Worm (Caenorhabditis elegans) whole organism, L1 larva: ENCODE measurements around the gene srh-184.

Experiments used
- C16A3.4 ChIP-seq: fragments of 150-350 bp; optimal IDR thresholded peaks from 2 replicates; lab custom pipeline; 2014; ENCODE audit warnings: missing biosample characterization, missing genetic modification characterization
- Y116A8C.19 ChIP-seq: sonication (generic microtip); optimal IDR thresholded peaks from 2 replicates; lab custom pipeline; 2016; ENCODE audit warnings: missing compliant biosample characterization, missing genetic modification characterization, borderline replicate concordance
- aly-2 ChIP-seq: fragments of 150-350 bp; optimal IDR thresholded peaks from 2 replicates; lab custom pipeline; 2014; ENCODE audit warnings: missing biosample characterization, missing genetic modification characterization
- ama-1 ChIP-seq: fragments of 150-350 bp; optimal IDR thresholded peaks from 2 replicates; lab custom pipeline; 2014
- blmp-1 ChIP-seq: fragments of 150-350 bp; optimal IDR thresholded peaks from 2 replicates; lab custom pipeline; 2014; ENCODE audit warnings: missing biosample characterization, missing genetic modification characterization
- ceh-8 ChIP-seq: fragments of 200-800 bp; sonication (Bioruptor generic); optimal IDR thresholded peaks from 2 replicates; lab custom pipeline; 2018; ENCODE audit warnings: mild to moderate bottlenecking, missing genetic modification characterization, moderate library complexity, missing compliant biosample characterization
- ceh-88 ChIP-seq: fragments of 200-800 bp; sonication (Bioruptor generic); IDR thresholded peaks from 2 replicates; pipeline ENCODE4 v1.3.6; 2022; ENCODE audit warnings: missing genetic modification characterization, missing compliant biosample characterization
- ces-1 ChIP-seq: fragments of 150-350 bp; optimal IDR thresholded peaks from 2 replicates; lab custom pipeline; 2014; ENCODE audit warnings: missing biosample characterization, missing genetic modification reagents, missing genetic modification characterization
- dpl-1 ChIP-seq, 3 experiments: fragments of 150-350 bp in 2 of 3; sonication (generic microtip) in 1 of 3; optimal IDR thresholded peaks; 2 replicates each; lab custom pipeline; 2014 to 2017; ENCODE audit warnings: missing biosample characterization in 3 of 3, missing genetic modification characterization in 3 of 3, missing genetic modification reagents in 3 of 3
- efl-1 ChIP-seq, 4 experiments: fragments of 150-350 bp; optimal IDR thresholded peaks in 3 of 4; peaks in 1 of 4; 1 replicate in 1 of 4; 2 replicates in 3 of 4; lab custom pipeline; 2014; ENCODE audit warnings: missing biosample characterization in 2 of 4, missing genetic modification characterization in 2 of 4, missing genetic modification reagents in 2 of 4
- efl-3 ChIP-seq: fragments of 200-800 bp; sonication (Bioruptor generic); optimal IDR thresholded peaks from 2 replicates; lab custom pipeline; 2018; ENCODE audit warnings: mild to moderate bottlenecking, missing genetic modification characterization, missing compliant biosample characterization
- elt-2 ChIP-seq: sonication (generic microtip); optimal IDR thresholded peaks from 2 replicates; lab custom pipeline; 2016; ENCODE audit warnings: missing genetic modification characterization, mild to moderate bottlenecking, inconsistent platforms, missing compliant biosample characterization, missing genetic modification reagents
- fkh-10 ChIP-seq: sonication (generic microtip); optimal IDR thresholded peaks from 2 replicates; lab custom pipeline; 2017; ENCODE audit warnings: missing biosample characterization, missing genetic modification reagents, missing genetic modification characterization
- hlh-17 ChIP-seq: fragments of 200-800 bp; sonication (Bioruptor generic); optimal IDR thresholded peaks from 2 replicates; lab custom pipeline; 2018; ENCODE audit warnings: missing genetic modification characterization, mild to moderate bottlenecking, missing compliant biosample characterization, moderate library complexity, borderline replicate concordance
- hlh-4 ChIP-seq: sonication (generic microtip); optimal IDR thresholded peaks from 2 replicates; lab custom pipeline; 2016; ENCODE audit warnings: mild to moderate bottlenecking, missing genetic modification characterization, missing compliant biosample characterization
- jun-1 ChIP-seq: fragments of 150-350 bp; optimal IDR thresholded peaks from 2 replicates; lab custom pipeline; 2014; ENCODE audit warnings: missing biosample characterization, missing genetic modification reagents, missing genetic modification characterization
- lin-14 ChIP-seq: fragments of 200-800 bp; sonication (Bioruptor generic); optimal IDR thresholded peaks from 2 replicates; lab custom pipeline; 2018; ENCODE audit warnings: mild to moderate bottlenecking, missing genetic modification characterization, moderate library complexity, missing compliant biosample characterization
- lin-35 ChIP-seq, 2 experiments: fragments of 150-350 bp; optimal IDR thresholded peaks; 2 replicates each; lab custom pipeline; 2014; ENCODE audit warnings: missing biosample characterization in 2 of 2, missing genetic modification characterization in 2 of 2, missing genetic modification reagents in 2 of 2
- lsy-2 ChIP-seq, 2 experiments: fragments of 150-350 bp; optimal IDR thresholded peaks; 2 replicates each; lab custom pipeline; 2014; ENCODE audit warnings: missing biosample characterization in 2 of 2, missing genetic modification characterization in 2 of 2
- mef-2 ChIP-seq: fragments of 150-350 bp; optimal IDR thresholded peaks from 2 replicates; lab custom pipeline; 2014; ENCODE audit warnings: missing biosample characterization, missing genetic modification characterization
- mep-1 ChIP-seq: fragments of 150-350 bp; optimal IDR thresholded peaks from 2 replicates; lab custom pipeline; 2014; ENCODE audit warnings: missing biosample characterization, missing genetic modification characterization
- nhr-12 ChIP-seq: sonication (generic microtip); optimal IDR thresholded peaks from 2 replicates; lab custom pipeline; 2017; ENCODE audit warnings: missing biosample characterization, missing genetic modification characterization
- nhr-19 ChIP-seq: fragments of 200-800 bp; sonication (Bioruptor generic); conservative IDR thresholded peaks from 2 replicates; pipeline ENCODE4 v1.3.6; 2022; ENCODE audit warnings: missing genetic modification characterization, missing compliant biosample characterization
- nhr-28 ChIP-seq: fragments of 150-350 bp; optimal IDR thresholded peaks from 2 replicates; lab custom pipeline; 2014; ENCODE audit warnings: missing biosample characterization, missing genetic modification characterization
- nhr-77 ChIP-seq: fragments of 150-350 bp; optimal IDR thresholded peaks from 2 replicates; lab custom pipeline; 2014; ENCODE audit warnings: missing biosample characterization, missing genetic modification characterization
- nhr-85 ChIP-seq: sonication (generic microtip); peaks from one replicate; lab custom pipeline; 2016; ENCODE audit warnings: missing genetic modification characterization, inconsistent platforms, missing compliant biosample characterization
- skn-1 ChIP-seq: fragments of 150-350 bp; optimal IDR thresholded peaks from 2 replicates; lab custom pipeline; 2014; ENCODE audit warnings: missing biosample characterization, missing genetic modification characterization
- snpc-4 ChIP-seq: fragments of 150-350 bp; optimal IDR thresholded peaks from 2 replicates; lab custom pipeline; 2014; ENCODE audit warnings: missing biosample characterization, missing genetic modification characterization
- snu-23 ChIP-seq: sonication (generic microtip); optimal IDR thresholded peaks from 2 replicates; lab custom pipeline; 2016; ENCODE audit warnings: missing genetic modification characterization, missing compliant biosample characterization
- sox-4 ChIP-seq: sonication (generic microtip); optimal IDR thresholded peaks from 2 replicates; lab custom pipeline; 2016; ENCODE audit warnings: missing genetic modification characterization, missing compliant biosample characterization
- sptf-1 ChIP-seq: fragments of 150-350 bp; optimal IDR thresholded peaks from 2 replicates; lab custom pipeline; 2014; ENCODE audit warnings: missing biosample characterization, missing genetic modification characterization
- vab-15 ChIP-seq: sonication (generic microtip); optimal IDR thresholded peaks from 2 replicates; lab custom pipeline; 2017; ENCODE audit warnings: missing genotype, mild to moderate bottlenecking, missing genetic modification characterization, missing compliant biosample characterization
- xbp-1 ChIP-seq: sonication (generic microtip); optimal IDR thresholded peaks from 2 replicates; lab custom pipeline; 2016; ENCODE audit warnings: missing genetic modification characterization, missing compliant biosample characterization
- zag-1 ChIP-seq: fragments of 150-350 bp; optimal IDR thresholded peaks from 2 replicates; lab custom pipeline; 2014; ENCODE audit warnings: missing biosample characterization, missing genetic modification characterization
- zip-4 ChIP-seq: fragments of 200-800 bp; sonication (Bioruptor generic); optimal IDR thresholded peaks from 2 replicates; lab custom pipeline; 2018; ENCODE audit warnings: mild to moderate bottlenecking, missing genetic modification characterization, moderate library complexity, missing compliant biosample characterization
- ztf-11 ChIP-seq, 2 experiments: sonication (generic microtip); optimal IDR thresholded peaks; 2 replicates each; lab custom pipeline; 2016 to 2017; ENCODE audit warnings: missing genetic modification characterization in 2 of 2, missing biosample characterization in 1 of 2, missing compliant biosample characterization in 1 of 2

Gene srh-184

DNA sequence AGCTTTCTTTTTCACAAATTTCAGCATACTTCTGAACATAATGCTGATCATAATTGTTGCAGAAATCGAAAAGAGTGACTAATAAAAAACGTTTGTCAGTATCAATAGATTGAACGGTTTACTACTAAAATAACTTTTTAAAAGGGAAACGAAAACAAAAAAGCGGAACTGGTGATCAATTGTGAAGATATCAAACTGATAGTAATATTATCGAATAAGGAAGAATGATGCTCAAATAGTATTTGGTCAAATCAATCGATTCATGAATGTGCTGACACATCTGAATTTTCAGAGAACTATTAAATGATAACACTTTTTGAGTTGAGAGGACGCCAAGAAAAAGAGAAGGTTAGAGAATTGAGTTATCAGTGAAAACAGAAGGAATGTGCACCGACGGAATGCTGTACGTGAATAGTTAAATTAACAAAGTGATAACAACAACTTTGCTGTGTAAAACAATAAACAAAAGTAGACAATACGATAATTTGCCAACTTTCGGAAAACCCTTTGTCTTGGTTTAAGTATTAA is 21.4 kb downstream of the srh-184 start, which contains the start of gene D1054.5:
TSS of gene D1054.5 (minus strand) at position 51 of the 528 bp plus-strand sequence.
- TF ChIP-seq efl-3 (no peak), elt-2 (peak; percentile 94), jun-1 (tag; lab: Kevin White, UChicago) (peak; percentile 30)

DNA sequence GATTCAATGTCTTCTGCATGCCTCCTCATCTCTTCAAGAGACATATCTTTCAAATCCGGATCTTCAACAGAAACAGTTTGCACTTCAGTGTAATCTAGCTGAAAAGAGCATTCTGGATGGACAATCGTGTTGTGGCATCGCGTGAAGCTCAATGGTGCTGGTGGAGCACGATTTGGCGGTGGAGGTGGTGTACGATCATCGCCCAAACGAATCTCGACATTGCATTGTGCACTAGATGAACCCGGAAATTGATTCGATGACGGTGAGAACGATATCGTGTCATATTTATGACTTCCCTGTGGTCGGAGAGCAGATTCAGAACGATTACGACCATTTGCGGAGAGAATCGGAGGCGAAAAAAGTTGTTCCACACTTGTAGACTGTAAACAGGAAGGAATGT is 24.8 kb downstream of the srh-184 start:
- TF ChIP-seq nhr-85 (peak; percentile 19), zip-4 (GFP tag; lab: Kevin White, UChicago) (no peak)

DNA sequence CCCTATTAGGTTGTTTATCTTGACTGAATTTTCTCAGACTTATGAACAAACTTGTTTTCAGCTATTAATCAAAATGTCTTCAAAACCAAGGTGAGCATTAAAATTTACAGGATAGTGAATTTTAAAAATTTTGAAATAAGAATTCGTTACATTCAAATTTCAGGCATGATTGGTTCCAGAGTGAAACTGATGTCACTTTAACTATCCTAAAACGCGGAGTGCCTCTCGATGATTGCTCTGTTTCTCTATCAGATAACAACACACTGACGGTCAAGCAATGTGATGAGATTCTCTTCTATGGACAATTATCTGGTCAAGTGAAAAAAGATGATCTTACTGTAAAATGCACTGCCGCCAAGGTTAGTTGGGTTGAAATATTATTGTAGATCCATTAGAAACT is 26.6 kb downstream of the srh-184 start, which contains the start of gene D1054.3:
TSS of gene D1054.3 (plus strand) at position 62 of the 400 bp plus-strand sequence.
- TF ChIP-seq sox-4 (tag; lab: Kevin White, UChicago), result no peak
- no peak for TF ChIP-seq nhr-85

DNA sequence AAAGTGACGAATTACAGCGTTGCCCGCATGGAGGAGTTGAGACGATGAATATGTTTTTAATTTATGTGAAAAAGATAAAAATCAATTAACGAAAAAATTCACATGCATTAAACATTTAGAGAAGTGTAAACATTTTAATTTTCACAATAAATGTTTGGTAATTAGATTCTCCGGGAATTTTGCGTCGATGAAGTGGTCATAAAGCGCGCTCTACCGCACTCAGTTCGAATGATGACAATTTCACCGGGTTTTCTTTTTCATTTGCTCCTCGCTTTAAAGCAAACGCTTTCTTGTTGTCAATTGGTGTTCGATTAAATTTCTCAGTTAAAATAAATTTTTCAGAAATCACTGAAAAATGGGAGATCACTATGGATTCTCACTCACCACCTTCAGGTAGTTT is 28.0 kb downstream of the srh-184 start, which contains the start of the genes D1054.1 and pas-2:
TSS of gene D1054.1 (minus strand) at position 192 of the 400 bp plus-strand sequence.
TSS of gene pas-2 (plus strand) at position 343 of the 400 bp plus-strand sequence.
- TF ChIP-seq nhr-85 (no peak), mef-2 (tag; lab: Kevin White, UChicago) (no peak), elt-2 (no peak), dpl-1 (GFP tag; optimal IDR thresholded peaks at IDR 0.05; lab: Kevin White, UChicago) (peak in 2 of 3 experiments; percentile 1 to 37), sptf-1 (tag; lab: Kevin White, UChicago) (no peak), ces-1 (no peak), ztf-11 (tag; optimal IDR thresholded peaks at IDR 0.05; lab: Kevin White, UChicago) (no peak), blmp-1 (tag; lab: Kevin White, UChicago) (peak; percentile 45), mep-1 (peak; percentile 45), nhr-12 (tag; lab: Kevin White, UChicago) (no peak), hlh-17 (no peak), ceh-8 (no peak), aly-2 (tag; lab: Kevin White, UChicago) (no peak), skn-1 (tag; lab: Kevin White, UChicago) (peak; percentile 92), efl-1 (optimal IDR thresholded peaks at IDR 0.05; lab: Kevin White, UChicago) (peak in 1 of 2 experiments; percentile 24), efl-1 (GFP tag; optimal IDR thresholded peaks at IDR 0.05 in 1 of 2; lab: Kevin White, UChicago) (peak in 1 of 2 experiments; percentile 3), zag-1 (tag; lab: Kevin White, UChicago) (no peak), ceh-88 (GFP tag; lab: Robert Waterston, UW) (no peak), fkh-10 (GFP tag; lab: Kevin White, UChicago) (no peak), lin-14 (GFP tag; lab: Kevin White, UChicago) (peak; percentile 54), C16A3.4 (tag; lab: Kevin White, UChicago) (no peak), lsy-2 (tag; optimal IDR thresholded peaks at IDR 0.05; lab: Kevin White, UChicago) (peak in 1 of 2 experiments; percentile 41), jun-1 (tag; lab: Kevin White, UChicago) (no peak), nhr-19 (GFP tag; lab: Robert Waterston, UW) (no peak), nhr-28 (tag; lab: Kevin White, UChicago) (no peak), xbp-1 (tag; lab: Kevin White, UChicago) (no peak), hlh-4 (tag; lab: Kevin White, UChicago) (no peak), vab-15 (tag; lab: Kevin White, UChicago) (no peak), nhr-77 (tag; lab: Kevin White, UChicago) (no peak), lin-35 (GFP tag; optimal IDR thresholded peaks at IDR 0.05; lab: Kevin White, UChicago) (peak; percentile 22 to 34), snpc-4 (peak; percentile 19), snu-23 (GFP tag; lab: Kevin White, UChicago) (no peak), Y116A8C.19 (no peak), ama-1 (lab: Kevin White, UChicago) (no peak)
